Fruit fly (Drosophila melanogaster): ENCODE data around the gene CG7542.

Gene CG7542

dm6 chr3L:17596897-17597296 lies 47.3 kb downstream of the CG7542 start (continued):
- TF ChIP-seq CG34422 (GFP tag; IDR thresholded peaks at IDR 0.05) (no peak), Lhr (GFP tag; optimal IDR thresholded peaks at IDR 0.05) (peak; percentile 93), B-H2 (GFP tag; optimal IDR thresholded peaks at IDR 0.05) (peak; percentile 60), Drgx (GFP tag; IDR thresholded peaks at IDR 0.05) (no peak), nerfin-2 (GFP tag; IDR thresholded peaks at IDR 0.05; ENCODE audit: partially characterized antibody) (no peak), Ada2b (GFP tag; IDR thresholded peaks at IDR 0.05) (no peak), jigr1 (GFP tag; IDR thresholded peaks at IDR 0.05) (no peak), Hr51 (GFP tag; optimal IDR thresholded peaks at IDR 0.05) (no peak), CG10462 (GFP tag; optimal IDR thresholded peaks at IDR 0.05) (no peak), CG17361 (GFP tag; IDR thresholded peaks at IDR 0.05) (peak; percentile 36; the same call in 1 of the 3 replicates), Meics (GFP tag; optimal IDR thresholded peaks at IDR 0.05) (no peak), Med (GFP tag) (peak; percentile 92), Elba2 (GFP tag; optimal IDR thresholded peaks at IDR 0.05) (no peak), Tbp (GFP tag; optimal IDR thresholded peaks at IDR 0.05) (no peak), PHDP (tag; optimal IDR thresholded peaks at IDR 0.05) (peak; percentile 8), CG14014 (GFP tag; IDR thresholded peaks at IDR 0.05) (no peak), CG15696 (tag; optimal IDR thresholded peaks at IDR 0.05) (peak; percentile 31), CG8924 (tag; optimal IDR thresholded peaks at IDR 0.05) (no peak), CG10979 (tag; optimal IDR thresholded peaks at IDR 0.05) (peak; percentile 4), C15 (GFP tag; IDR thresholded peaks at IDR 0.05) (no peak), Ets97D (GFP tag; optimal IDR thresholded peaks at IDR 0.05) (peak; percentile 42), eve (GFP tag; optimal IDR thresholded peaks at IDR 0.05) (no peak), trem (tag; optimal IDR thresholded peaks at IDR 0.05) (peak; percentile 82), pros (GFP tag; optimal IDR thresholded peaks at IDR 0.05) (no peak), bbx (GFP tag; IDR thresholded peaks at IDR 0.05; ENCODE audit: partially characterized antibody) (peak; percentile 61; the same call in 1 of the 2 replicates), pzg (GFP tag; optimal IDR thresholded peaks at IDR 0.05) (peak; percentile 65), Doc2 (GFP tag; IDR thresholded peaks at IDR 0.05) (no peak), CG8944 (GFP tag; optimal IDR thresholded peaks at IDR 0.05) (no peak), nom (GFP tag; optimal IDR thresholded peaks at IDR 0.05) (peak; percentile 62), lbe (GFP tag; optimal IDR thresholded peaks at IDR 0.05) (peak; percentile 66), Dbx (GFP tag; IDR thresholded peaks at IDR 0.05) (peak; percentile 62), ind (GFP tag; optimal IDR thresholded peaks at IDR 0.05) (no peak), CG8290 (GFP tag; optimal IDR thresholded peaks at IDR 0.05) (peak; percentile 11), CG8290 (tag; optimal IDR thresholded peaks at IDR 0.05) (peak in 1 of 2 experiments; percentile 49), CG6175 (GFP tag; IDR thresholded peaks at IDR 0.05) (no peak), CG10274 (GFP tag; optimal IDR thresholded peaks at IDR 0.05) (no peak), NfI (GFP tag; optimal IDR thresholded peaks at IDR 0.05) (no peak), ftz-f1 (GFP tag; optimal IDR thresholded peaks at IDR 0.05) (no peak), CG6791 (GFP tag; IDR thresholded peaks at IDR 0.05; ENCODE audit: partially characterized antibody) (peak; percentile 55), mld (GFP tag; IDR thresholded peaks at IDR 0.05; ENCODE audit: partially characterized antibody) (no peak), CG10321 (GFP tag; IDR thresholded peaks at IDR 0.05) (no peak), Bdp1 (GFP tag; optimal IDR thresholded peaks at IDR 0.05) (no peak), CG30431 (GFP tag; optimal IDR thresholded peaks at IDR 0.05) (no peak), Xbp1 (GFP tag; optimal IDR thresholded peaks at IDR 0.05) (peak; percentile 36), ac (GFP tag; optimal IDR thresholded peaks at IDR 0.05) (no peak), CG11456 (GFP tag; IDR thresholded peaks at IDR 0.05) (no peak; the same call in 2 of the 3 replicates), sna (GFP tag; IDR thresholded peaks at IDR 0.05; ENCODE audit: partially characterized antibody) (no peak), MTF-1 (GFP tag; optimal IDR thresholded peaks at IDR 0.05; ENCODE audit: borderline replicate concordance) (no peak), mam (GFP tag; optimal IDR thresholded peaks at IDR 0.05) (no peak), CG6654 (GFP tag; optimal IDR thresholded peaks at IDR 0.05) (peak; percentile 99)

All from whole organism, embryonic.